ENCODE assay signal across 5 worm cellular contexts in the genomic region with DNA sequence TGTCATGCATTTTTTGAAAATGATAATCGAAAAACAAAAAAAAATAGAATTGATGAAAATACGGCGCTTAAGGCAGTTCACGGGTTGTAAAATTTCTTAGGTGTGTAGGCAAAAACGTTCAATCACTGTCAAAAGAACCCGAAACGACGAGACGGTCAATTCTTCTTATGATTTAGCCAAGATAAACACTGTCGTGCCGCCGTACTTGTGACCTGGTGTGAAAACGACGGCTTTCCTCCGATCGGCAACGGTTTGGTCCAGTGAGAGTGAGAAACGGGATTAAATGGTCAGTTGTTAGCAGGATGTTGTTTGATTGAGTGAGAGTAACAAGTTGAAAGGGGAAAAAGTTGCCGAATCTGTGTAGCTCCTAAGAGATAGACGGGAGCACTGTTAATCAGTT.
TF ChIP-seq lines count a peak whose summit lies in the region.

No protein-coding gene starts in this region.

TF ChIP-seq in whole organism, L1 larva, 84 proteins besides CTCF, POLR2A, EP300 and RAD21:
- TF ChIP-seq nhr-71 (tag; optimal IDR thresholded peaks at IDR 0.05; lab: Kevin White, UChicago) (peak; percentile 8), zip-4 (GFP tag; optimal IDR thresholded peaks at IDR 0.05; lab: Kevin White, UChicago) (no peak), snu-23 (GFP tag; optimal IDR thresholded peaks at IDR 0.05; lab: Kevin White, UChicago) (peak; percentile 8), nhr-20 (tag; optimal IDR thresholded peaks at IDR 0.05; lab: Kevin White, UChicago) (peak; percentile 55), ceh-90 (tag; optimal IDR thresholded peaks at IDR 0.05; lab: Kevin White, UChicago) (no peak), lin-39 (tag; optimal IDR thresholded peaks at IDR 0.05; lab: Kevin White, UChicago) (no peak), lin-14 (GFP tag; optimal IDR thresholded peaks at IDR 0.05; lab: Kevin White, UChicago) (peak; percentile 54), tbx-2 (tag; optimal IDR thresholded peaks at IDR 0.05; lab: Kevin White, UChicago) (peak; percentile 9), nhr-85 (tag; lab: Kevin White, UChicago) (peak; percentile 81), blmp-1 (tag; optimal IDR thresholded peaks at IDR 0.05; lab: Kevin White, UChicago) (peak; percentile 96)

TF ChIP-seq in whole organism, L2 larva, 48 proteins besides CTCF, POLR2A, EP300 and RAD21:
- TF ChIP-seq sem-4 (tag; optimal IDR thresholded peaks at IDR 0.05; lab: Kevin White, UChicago) (no peak), nhr-12 (tag; optimal IDR thresholded peaks at IDR 0.05; lab: Kevin White, UChicago) (no peak), ztf-11 (tag; optimal IDR thresholded peaks at IDR 0.05; lab: Kevin White, UChicago) (no peak), R02D3.7 (tag; optimal IDR thresholded peaks at IDR 0.05; lab: Kevin White, UChicago) (no peak), nhr-10 (tag; optimal IDR thresholded peaks at IDR 0.05; lab: Kevin White, UChicago) (no peak), nhr-77 (tag; optimal IDR thresholded peaks at IDR 0.05; lab: Kevin White, UChicago) (no peak), nhr-129 (tag; optimal IDR thresholded peaks at IDR 0.05; lab: Kevin White, UChicago) (peak; percentile 5), elt-1 (tag; optimal IDR thresholded peaks at IDR 0.05; lab: Kevin White, UChicago) (no peak), fos-1 (tag; optimal IDR thresholded peaks at IDR 0.05; lab: Kevin White, UChicago) (peak; percentile 15), gmeb-1 (tag; optimal IDR thresholded peaks at IDR 0.05; lab: Kevin White, UChicago) (no peak), blmp-1 (tag; optimal IDR thresholded peaks at IDR 0.05; lab: Kevin White, UChicago; ENCODE audit: insufficient read depth) (peak; percentile 5)

TF ChIP-seq in whole organism, L3 larva, 47 proteins besides CTCF, POLR2A, EP300 and RAD21:
- peak; percentile 36 for TF ChIP-seq lin-39 (tag; optimal IDR thresholded peaks at IDR 0.05; lab: Kevin White, UChicago)
- no peak for TF ChIP-seq nhr-28 (tag; optimal IDR thresholded peaks at IDR 0.05; lab: Kevin White, UChicago)
- TF ChIP-seq nhr-25 (tag; optimal IDR thresholded peaks at IDR 0.05; lab: Kevin White, UChicago), result peak; percentile 43
- TF ChIP-seq ceh-28 (tag; optimal IDR thresholded peaks at IDR 0.05; lab: Kevin White, UChicago), result no peak

TF ChIP-seq in whole organism, L4 larva, 104 proteins besides CTCF, POLR2A, EP300 and RAD21:
- TF ChIP-seq hlh-30 (tag; optimal IDR thresholded peaks at IDR 0.05; lab: Kevin White, UChicago; ENCODE audit: insufficient read depth) (peak; percentile 62), nhr-28 (tag; optimal IDR thresholded peaks at IDR 0.05; lab: Kevin White, UChicago) (peak; percentile 7), mdt-29 (GFP tag; IDR thresholded peaks at IDR 0.05; lab: Robert Waterston, UW) (no peak), aha-1 (tag; lab: Kevin White, UChicago) (peak; percentile 15)

TF ChIP-seq in whole organism, late embryonic, 69 proteins besides CTCF, POLR2A, EP300 and RAD21:
- TF ChIP-seq pha-2 (tag; optimal IDR thresholded peaks at IDR 0.05; lab: Kevin White, UChicago) (peak; percentile 34), ceh-18 (tag; optimal IDR thresholded peaks at IDR 0.05; lab: Kevin White, UChicago) (no peak)
TF ChIP-seq in whole organism, late embryonic: peak in this region for 1.
